Worm (Caenorhabditis elegans): ENCODE results near the gene drn-1.

DNA sequence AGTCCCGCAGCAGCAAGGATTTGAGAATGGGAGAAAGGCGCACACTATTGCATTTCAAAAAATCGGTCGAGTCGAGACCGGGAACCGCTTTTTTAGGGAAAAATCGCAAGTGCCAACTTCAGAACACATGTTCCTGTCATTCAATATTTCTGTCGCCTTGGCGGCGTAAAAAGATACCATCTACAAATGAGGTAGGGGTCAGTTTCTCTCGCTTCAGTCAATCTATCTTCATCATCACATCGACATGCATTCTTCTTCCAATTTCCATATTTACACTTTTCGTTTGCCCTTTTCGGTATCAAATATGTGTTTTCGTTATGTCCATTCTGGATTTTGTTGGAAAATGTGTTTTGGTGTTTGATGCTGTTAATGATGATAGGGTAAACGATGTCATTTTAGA is 26.1 kb upstream of the drn-1 start:
- TF ChIP-seq him-1 (tag; optimal IDR thresholded peaks at IDR 0.05), result no peak
- no peak for TF ChIP-seq W03F9.2 (tag; optimal IDR thresholded peaks at IDR 0.05)
